Worm (Caenorhabditis elegans): Measurements from ENCODE around the gene F40A3.2.

- TF ChIP-seq aly-2 (tag; optimal IDR thresholded peaks at IDR 0.05) = no peak
- no peak for TF ChIP-seq saeg-2 (GFP tag; IDR thresholded peaks at IDR 0.05)
- no peak for TF ChIP-seq pqm-1 (tag; optimal IDR thresholded peaks at IDR 0.05)
- no peak for TF ChIP-seq ceh-44 (GFP tag; IDR thresholded peaks at IDR 0.05)
- no peak for TF ChIP-seq pha-4 (GFP tag; IDR thresholded peaks at IDR 0.05)
- no peak for TF ChIP-seq pha-4 (tag; optimal IDR thresholded peaks at IDR 0.05)
- TF ChIP-seq dpl-1 (GFP tag; optimal IDR thresholded peaks at IDR 0.05) = no peak
These were observed 40.9 kb upstream of the F40A3.2 start, which contains the start of gene ttr-33 for ce11 chrV:7837809-7838208.
